Fruit fly (Drosophila melanogaster) whole organism, embryonic: ENCODE measurements around the gene pyd.

Experiments used
- Atf3 ChIP-seq: fragments of 200-800 bp; sonication (Bioruptor generic); optimal IDR thresholded peaks from 3 replicates; lab custom pipeline; 2016; ENCODE audit warnings: missing biosample characterization, missing genetic modification characterization
- CG10431 ChIP-seq: fragments of 200-800 bp; sonication (Bioruptor generic); optimal IDR thresholded peaks from 3 replicates; lab custom pipeline; 2018; ENCODE audit warnings: missing biosample characterization, mild to moderate bottlenecking, missing genetic modification characterization
- CG13775 ChIP-seq: fragments of 200-800 bp; sonication (Bioruptor generic); optimal IDR thresholded peaks from 3 replicates; lab custom pipeline; 2017; ENCODE audit warnings: missing biosample characterization, mild to moderate bottlenecking, missing genetic modification characterization
- CG14710 ChIP-seq: fragments of 200-800 bp; sonication (Bioruptor generic); optimal IDR thresholded peaks from 3 replicates; lab custom pipeline; 2019; ENCODE audit warnings: missing biosample characterization, mild to moderate bottlenecking, missing genetic modification characterization, moderate library complexity
- CG15011 ChIP-seq: fragments of 200-800 bp; sonication (Bioruptor generic); optimal IDR thresholded peaks from 3 replicates; lab custom pipeline; 2018; ENCODE audit warnings: missing biosample characterization, mild to moderate bottlenecking, missing genetic modification characterization
- CG1529 ChIP-seq: fragments of 200-800 bp; sonication (Bioruptor generic); optimal IDR thresholded peaks from 3 replicates; lab custom pipeline; 2018; ENCODE audit warnings: missing biosample characterization, missing genetic modification characterization
- CG16779 ChIP-seq: fragments of 200-800 bp; sonication (Bioruptor generic); IDR thresholded peaks from 2 replicates; pipeline ENCODE4 v1.3.6; 2022; ENCODE audit warnings: missing biosample characterization, missing genetic modification characterization
- CG17328 ChIP-seq: fragments of 200-800 bp; sonication (Bioruptor generic); IDR thresholded peaks from 2 replicates; pipeline ENCODE4 v1.3.6; 2022; ENCODE audit warnings: missing biosample characterization, missing genetic modification characterization
- CG17359 ChIP-seq: fragments of 200-800 bp; sonication (Bioruptor generic); optimal IDR thresholded peaks from 3 replicates; lab custom pipeline; 2018; ENCODE audit warnings: missing biosample characterization, mild to moderate bottlenecking, missing genetic modification characterization, moderate library complexity
- CG17802 ChIP-seq: fragments of 200-800 bp; sonication (Bioruptor generic); optimal IDR thresholded peaks from 2 replicates; lab custom pipeline; 2018; ENCODE audit warnings: missing biosample characterization, mild to moderate bottlenecking, missing genetic modification characterization, moderate library complexity
- CG2712 ChIP-seq: fragments of 200-800 bp; optimal IDR thresholded peaks from 3 replicates; lab custom pipeline; 2019; ENCODE audit warnings: missing biosample characterization, mild to moderate bottlenecking, missing genetic modification characterization, moderate library complexity
- CG30431 ChIP-seq: fragments of 200-800 bp; sonication (Bioruptor generic); optimal IDR thresholded peaks from 2 replicates; lab custom pipeline; 2017; ENCODE audit warnings: missing biosample characterization, missing genetic modification characterization
- CG31224 ChIP-seq: fragments of 200-800 bp; sonication (Bioruptor generic); IDR thresholded peaks from 2 replicates; pipeline ENCODE4 v1.3.6; 2022; ENCODE audit warnings: missing biosample characterization, missing genetic modification characterization
- CG32772 ChIP-seq: fragments of 200-800 bp; sonication (Bioruptor generic); IDR thresholded peaks from 2 replicates; pipeline ENCODE4 v1.3.6; 2022; ENCODE audit warnings: missing biosample characterization, missing genetic modification characterization
- CG33213 ChIP-seq: fragments of 200-800 bp; sonication (Bioruptor generic); optimal IDR thresholded peaks from 3 replicates; lab custom pipeline; 2016; ENCODE audit warnings: missing biosample characterization, missing genetic modification characterization
- CG33557 ChIP-seq: fragments of 200-800 bp; sonication (Bioruptor generic); optimal IDR thresholded peaks from 2 replicates; lab custom pipeline; 2019; ENCODE audit warnings: missing biosample characterization, mild to moderate bottlenecking, missing genetic modification characterization, moderate library complexity
- CG43689 ChIP-seq: fragments of 200-800 bp; sonication (Bioruptor generic); IDR thresholded peaks from 2 replicates; pipeline ENCODE4 v1.3.6; 2022; ENCODE audit warnings: missing biosample characterization, missing genetic modification characterization
- CG6254 ChIP-seq: fragments of 200-800 bp; sonication (Bioruptor generic); optimal IDR thresholded peaks from 3 replicates; lab custom pipeline; 2017; ENCODE audit warnings: mild to moderate bottlenecking, missing biosample characterization, missing genetic modification reagents, missing genetic modification characterization
- CG6813 ChIP-seq: fragments of 200-800 bp; sonication (Bioruptor generic); optimal IDR thresholded peaks from 2 replicates; lab custom pipeline; 2017; ENCODE audit warnings: missing biosample characterization, missing genetic modification characterization, mild to moderate bottlenecking, moderate library complexity, missing genetic modification reagents
- CG7786 ChIP-seq: fragments of 200-800 bp; sonication (Bioruptor generic); optimal IDR thresholded peaks from 2 replicates; lab custom pipeline; 2016; ENCODE audit warnings: missing biosample characterization, missing genetic modification characterization
- CG8089 ChIP-seq: fragments of 200-800 bp; sonication (Bioruptor generic); optimal IDR thresholded peaks from 3 replicates; lab custom pipeline; 2016; ENCODE audit warnings: missing biosample characterization, missing genetic modification characterization
- CG9437 ChIP-seq: fragments of 200-800 bp; sonication (Bioruptor generic); optimal IDR thresholded peaks from 2 replicates; lab custom pipeline; 2018; ENCODE audit warnings: missing biosample characterization, mild to moderate bottlenecking, missing genetic modification characterization
- CG9609 ChIP-seq: fragments of 200-800 bp; sonication (Bioruptor generic); optimal IDR thresholded peaks from 3 replicates; lab custom pipeline; 2016; ENCODE audit warnings: missing biosample characterization, missing genetic modification characterization
- Chrac-16 ChIP-seq: fragments of 200-800 bp; sonication (Bioruptor generic); optimal IDR thresholded peaks from 3 replicates; lab custom pipeline; 2016; ENCODE audit warnings: missing biosample characterization, missing genetic modification characterization
- Drgx ChIP-seq: fragments of 200-800 bp; sonication (Bioruptor generic); IDR thresholded peaks from 2 replicates; pipeline ENCODE4 v1.3.6; 2022; ENCODE audit warnings: missing biosample characterization, missing genetic modification characterization
- ERR ChIP-seq: fragments of 200-800 bp; sonication (Bioruptor generic); optimal IDR thresholded peaks from 2 replicates; lab custom pipeline; 2016; ENCODE audit warnings: missing biosample characterization, missing genetic modification characterization
- Fer1 ChIP-seq: fragments of 200-800 bp; sonication (Bioruptor generic); optimal IDR thresholded peaks from 2 replicates; lab custom pipeline; 2017; ENCODE audit warnings: missing biosample characterization, mild to moderate bottlenecking, missing genetic modification characterization
- Fer3 ChIP-seq: fragments of 200-800 bp; sonication (Bioruptor generic); optimal IDR thresholded peaks from 2 replicates; lab custom pipeline; 2018; ENCODE audit warnings: missing biosample characterization, mild to moderate bottlenecking, missing genetic modification characterization, moderate library complexity
- Hey ChIP-seq: fragments of 200-800 bp; sonication (Bioruptor generic); optimal IDR thresholded peaks from 3 replicates; lab custom pipeline; 2018; ENCODE audit warnings: missing biosample characterization, mild to moderate bottlenecking, missing genetic modification characterization
- Mes4 ChIP-seq: fragments of 200-800 bp; sonication (Bioruptor generic); optimal IDR thresholded peaks from 2 replicates; lab custom pipeline; 2016; ENCODE audit warnings: missing biosample characterization, missing genetic modification characterization
- Pdp1 ChIP-seq, 2 experiments: fragments of 200-800 bp; sonication (Bioruptor generic); optimal IDR thresholded peaks; 3 replicates each; lab custom pipeline; 2016; ENCODE audit warnings: missing biosample characterization in 2 of 2, missing genetic modification characterization in 2 of 2, mild to moderate bottlenecking in 1 of 2, moderate library complexity in 1 of 2
- Scr ChIP-seq: fragments of 200-800 bp; sonication (Bioruptor generic); IDR thresholded peaks from 2 replicates; pipeline ENCODE4 v1.3.6; 2022; ENCODE audit warnings: missing biosample characterization, missing genetic modification characterization; ENCODE audit not compliant: partially characterized antibody
- Side ChIP-seq: fragments of 200-800 bp; sonication (Bioruptor generic); optimal IDR thresholded peaks from 2 replicates; lab custom pipeline; 2016; ENCODE audit warnings: missing biosample characterization, missing genetic modification characterization
- Spps ChIP-seq: fragments of 200-800 bp; sonication (Bioruptor generic); optimal IDR thresholded peaks from 2 replicates; lab custom pipeline; 2018; ENCODE audit warnings: missing biosample characterization, mild to moderate bottlenecking, missing genetic modification characterization
- bsh ChIP-seq, 2 experiments: fragments of 200-800 bp; sonication (Bioruptor generic); optimal IDR thresholded peaks; 2 replicates each; lab custom pipeline; 2017 to 2018; ENCODE audit warnings: mild to moderate bottlenecking in 2 of 2, missing biosample characterization in 2 of 2, missing genetic modification characterization in 2 of 2, moderate library complexity in 1 of 2
- btn ChIP-seq: fragments of 200-800 bp; sonication (Bioruptor generic); optimal IDR thresholded peaks from 2 replicates; lab custom pipeline; 2016; ENCODE audit warnings: missing biosample characterization, missing genetic modification characterization
- caup ChIP-seq: fragments of 200-800 bp; sonication (Bioruptor generic); optimal IDR thresholded peaks from 3 replicates; lab custom pipeline; 2017; ENCODE audit warnings: missing biosample characterization, mild to moderate bottlenecking, missing genetic modification characterization, moderate library complexity; ENCODE audit not compliant: severe bottlenecking
- da ChIP-seq: fragments of 200-800 bp; sonication (Bioruptor generic); optimal IDR thresholded peaks from 2 replicates; lab custom pipeline; 2016; ENCODE audit warnings: missing biosample characterization, missing genetic modification characterization
- dm ChIP-seq: fragments of 200-800 bp; sonication (Bioruptor generic); optimal IDR thresholded peaks from 3 replicates; lab custom pipeline; 2016; ENCODE audit warnings: missing biosample characterization, missing genetic modification characterization
- dysf ChIP-seq: fragments of 200-800 bp; sonication (Bioruptor generic); IDR thresholded peaks from 3 replicates; pipeline ENCODE4 v1.3.6; 2022; ENCODE audit warnings: missing biosample characterization, missing genetic modification characterization
- gem ChIP-seq: fragments of 200-800 bp; sonication (Bioruptor generic); optimal IDR thresholded peaks from 2 replicates; lab custom pipeline; 2019; ENCODE audit warnings: missing biosample characterization, mild to moderate bottlenecking, missing genetic modification characterization, moderate library complexity
- grn ChIP-seq: fragments of 200-800 bp; sonication (Bioruptor generic); optimal IDR thresholded peaks from 3 replicates; lab custom pipeline; 2017; ENCODE audit warnings: missing biosample characterization, missing genetic modification characterization
- jumu ChIP-seq: fragments of 200-800 bp; sonication (Bioruptor generic); optimal IDR thresholded peaks from 3 replicates; lab custom pipeline; 2016; ENCODE audit warnings: missing biosample characterization, missing genetic modification characterization
- lmd ChIP-seq: fragments of 200-800 bp; sonication (Bioruptor generic); IDR thresholded peaks from 2 replicates; pipeline ENCODE4 v1.3.6; 2022; ENCODE audit warnings: missing biosample characterization, missing genetic modification characterization
- nmo ChIP-seq: fragments of 200-800 bp; sonication (Bioruptor generic); optimal IDR thresholded peaks from 2 replicates; lab custom pipeline; 2018; ENCODE audit warnings: missing biosample characterization, mild to moderate bottlenecking, missing genetic modification characterization, moderate library complexity
- pan ChIP-seq, 4 experiments: fragments of >200 bp in 3 of 4; fragments of 200-800 bp in 1 of 4; sonication (Bioruptor generic) in 1 of 4; optimal IDR thresholded peaks in 3 of 4; IDR thresholded peaks in 1 of 4; 2 replicates each; pipeline versions ENCODE4 v1.3.6 to Lab custom; 2017 to 2022; ENCODE audit warnings: missing biosample characterization in 2 of 4, missing genetic modification characterization in 2 of 4, mixed read lengths in 1 of 4
- sd ChIP-seq: fragments of 200-800 bp; sonication (Bioruptor generic); optimal IDR thresholded peaks from 3 replicates; lab custom pipeline; 2018; ENCODE audit warnings: missing biosample characterization, mild to moderate bottlenecking, missing genetic modification characterization, moderate library complexity
- sima ChIP-seq: fragments of 200-800 bp; sonication (Bioruptor generic); optimal IDR thresholded peaks from 2 replicates; lab custom pipeline; 2016; ENCODE audit warnings: missing biosample characterization, missing genetic modification characterization
- slp2 ChIP-seq: fragments of 200-800 bp; sonication (Bioruptor generic); optimal IDR thresholded peaks from 2 replicates; lab custom pipeline; 2016; ENCODE audit warnings: missing biosample characterization, missing genetic modification characterization
- vfl ChIP-seq: fragments of 200-800 bp; sonication (Bioruptor generic); optimal IDR thresholded peaks from 2 replicates; lab custom pipeline; 2016; ENCODE audit warnings: missing biosample characterization, missing genetic modification characterization
- yki ChIP-seq: fragments of >200 bp; optimal IDR thresholded peaks from 3 replicates; lab custom pipeline; 2018

The pyd gene

DNA sequence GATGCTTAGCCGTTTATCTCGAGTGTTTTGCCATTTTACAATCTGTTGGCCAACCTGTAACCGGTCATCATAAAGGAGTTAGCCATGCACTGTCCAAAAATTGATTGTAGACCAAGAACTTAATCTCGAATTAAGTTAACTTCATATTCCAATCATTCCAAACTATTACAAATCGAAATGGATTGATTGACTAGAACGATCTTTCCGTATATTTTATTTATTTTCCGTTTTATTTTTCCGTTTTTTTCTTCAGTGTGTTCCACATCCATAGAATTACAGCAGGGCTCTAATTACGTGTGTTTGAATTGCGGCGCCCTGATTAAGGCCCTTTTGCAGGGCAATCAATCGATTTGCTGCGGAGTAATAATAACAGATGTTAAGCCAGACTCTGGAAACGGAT is 1.0 kb upstream of the pyd start (continued):
- no peak for TF ChIP-seq CG15011 (GFP tag; lab: Kevin White, UChicago)
- 0 out of 2 replicates have a peak, but pooled peaks have one; percentile 39 for TF ChIP-seq Drgx (GFP tag; lab: Robert Waterston, UW)
- TF ChIP-seq dm (GFP tag; lab: Kevin White, UChicago): no peak
- peak; percentile 0 for TF ChIP-seq CG17802 (tag; lab: Kevin White, UChicago)
- no peak for TF ChIP-seq CG17328 (GFP tag; lab: Robert Waterston, UW)
- TF ChIP-seq CG16779 (GFP tag; lab: Robert Waterston, UW): no peak
- no peak for TF ChIP-seq CG9437 (GFP tag; lab: Kevin White, UChicago)
- no peak for TF ChIP-seq CG10431 (GFP tag; lab: Kevin White, UChicago)
- no peak for TF ChIP-seq sd
- TF ChIP-seq CG2712 (tag; lab: Kevin White, UChicago): peak; percentile 24
- peak; percentile 4 for TF ChIP-seq CG8089 (GFP tag; lab: Kevin White, UChicago)
- no peak for TF ChIP-seq nmo
- no peak for TF ChIP-seq sima (GFP tag; lab: Kevin White, UChicago)
- no peak for TF ChIP-seq Side
- TF ChIP-seq Scr: no peak
- no peak for TF ChIP-seq btn (GFP tag; lab: Kevin White, UChicago)
- no peak for TF ChIP-seq lmd
- peak; percentile 12 for TF ChIP-seq CG14710 (tag; lab: Kevin White, UChicago)
- no peak for TF ChIP-seq CG31224 (GFP tag; lab: Robert Waterston, UW)
- TF ChIP-seq Fer3 (tag; lab: Kevin White, UChicago): no peak
- TF ChIP-seq grn (GFP tag; lab: Kevin White, UChicago): no peak
- TF ChIP-seq da (GFP tag; lab: Kevin White, UChicago): no peak
- TF ChIP-seq Fer1: no peak
- no peak for TF ChIP-seq slp2 (GFP tag; lab: Kevin White, UChicago)
- no peak for TF ChIP-seq ERR (GFP tag; lab: Kevin White, UChicago)
- no peak for TF ChIP-seq CG32772
- TF ChIP-seq yki (lab: Kevin White, UChicago): no peak
- TF ChIP-seq CG33213 (GFP tag; lab: Kevin White, UChicago): no peak
- TF ChIP-seq dysf (GFP tag; lab: Robert Waterston, UW): no peak
- TF ChIP-seq CG33557 (GFP tag; lab: Kevin White, UChicago): no peak
- TF ChIP-seq CG17359 (tag; lab: Kevin White, UChicago): no peak
- no peak for TF ChIP-seq vfl (GFP tag; lab: Kevin White, UChicago)
- no peak for TF ChIP-seq CG7786 (GFP tag; lab: Kevin White, UChicago)
- TF ChIP-seq Spps (tag; lab: Kevin White, UChicago): no peak
- TF ChIP-seq pan (optimal IDR thresholded peaks at IDR 0.05; lab: Kevin White, UChicago): no peak
- TF ChIP-seq pan (GFP tag; optimal IDR thresholded peaks at IDR 0.05 in 1 of 2, IDR thresholded peaks at IDR 0.05 in 1 of 2): peak in 1 of 2 experiments; percentile 17
- TF ChIP-seq Mes4: no peak
- TF ChIP-seq Pdp1 (GFP tag; optimal IDR thresholded peaks at IDR 0.05; lab: Kevin White, UChicago): no peak
- TF ChIP-seq CG6254 (GFP tag; lab: Kevin White, UChicago): peak; percentile 27
- no peak for TF ChIP-seq CG6813 (GFP tag; lab: Kevin White, UChicago)
- no peak for TF ChIP-seq caup (GFP tag; lab: Kevin White, UChicago)
- TF ChIP-seq CG43689 (GFP tag; lab: Robert Waterston, UW): no peak
- no peak for TF ChIP-seq Hey (tag; lab: Kevin White, UChicago)
- peak in 1 of 2 experiments; percentile 25 for TF ChIP-seq bsh (GFP tag; optimal IDR thresholded peaks at IDR 0.05; lab: Kevin White, UChicago)
- no peak for TF ChIP-seq Atf3 (GFP tag; lab: Kevin White, UChicago)
- no peak for TF ChIP-seq Chrac-16
- TF ChIP-seq jumu (GFP tag; lab: Kevin White, UChicago): no peak
- TF ChIP-seq CG13775 (GFP tag; lab: Kevin White, UChicago): no peak
- no peak for TF ChIP-seq CG9609 (GFP tag; lab: Kevin White, UChicago)
- peak; percentile 43 for TF ChIP-seq gem (tag; lab: Kevin White, UChicago)
- no peak for TF ChIP-seq CG1529 (GFP tag; lab: Kevin White, UChicago)
- TF ChIP-seq CG30431 (GFP tag; lab: Kevin White, UChicago): no peak
